Fruit fly (Drosophila melanogaster) whole organism, prepupa: ENCODE measurements around the gene par-6.

Experiments
- Blimp-1 ChIP-seq: fragments of 200-800 bp; sonication (Bioruptor generic); optimal IDR thresholded peaks from 3 replicates; lab custom pipeline; 2017; ENCODE audit warnings: missing biosample characterization, missing genetic modification characterization, mild to moderate bottlenecking, moderate library complexity, missing genetic modification reagents
- CG10631 ChIP-seq: fragments of 200-800 bp; sonication (Bioruptor generic); optimal IDR thresholded peaks from 2 replicates; lab custom pipeline; 2016; ENCODE audit warnings: missing biosample characterization, missing genetic modification characterization
- CG10669 ChIP-seq: fragments of 200-800 bp; sonication (Bioruptor generic); optimal IDR thresholded peaks from 3 replicates; lab custom pipeline; 2018; ENCODE audit warnings: missing biosample characterization, mild to moderate bottlenecking, missing genetic modification characterization, moderate library complexity
- CG11294 ChIP-seq: fragments of 200-800 bp; sonication (Bioruptor generic); IDR thresholded peaks from 2 replicates; pipeline ENCODE4 v1.3.6; 2022; ENCODE audit warnings: missing biosample characterization, missing genetic modification characterization
- CG11762 ChIP-seq: fragments of 200-800 bp; sonication (Bioruptor generic); optimal IDR thresholded peaks from 3 replicates; lab custom pipeline; 2016; ENCODE audit warnings: missing biosample characterization, missing genetic modification characterization; ENCODE audit not compliant: insufficient read depth
- CG15336 ChIP-seq: fragments of 200-800 bp; sonication (Bioruptor generic); IDR thresholded peaks from 2 replicates; pipeline ENCODE4 v1.3.6; 2022; ENCODE audit warnings: missing biosample characterization, missing genetic modification characterization
- CG1621 ChIP-seq: fragments of 200-800 bp; sonication (Bioruptor generic); optimal IDR thresholded peaks from 3 replicates; lab custom pipeline; 2018; ENCODE audit warnings: missing biosample characterization, mild to moderate bottlenecking, missing genetic modification characterization
- CG3032 ChIP-seq: fragments of 200-800 bp; optimal IDR thresholded peaks from 2 replicates; lab custom pipeline; 2019; ENCODE audit warnings: missing biosample characterization, mild to moderate bottlenecking, missing genetic modification characterization, moderate library complexity
- CG31627 ChIP-seq: fragments of 200-800 bp; sonication (Bioruptor generic); optimal IDR thresholded peaks from 3 replicates; lab custom pipeline; 2016; ENCODE audit warnings: missing biosample characterization, missing genetic modification characterization
- CG34406 ChIP-seq: fragments of 200-800 bp; sonication (Bioruptor generic); optimal IDR thresholded peaks from 3 replicates; lab custom pipeline; 2016; ENCODE audit warnings: missing biosample characterization, missing genetic modification characterization
- CG4318 ChIP-seq: fragments of 200-800 bp; sonication (Bioruptor generic); optimal IDR thresholded peaks from 3 replicates; lab custom pipeline; 2017; ENCODE audit warnings: missing biosample characterization, mild to moderate bottlenecking, missing genetic modification characterization
- CG6163 ChIP-seq: fragments of 200-800 bp; sonication (Bioruptor generic); IDR thresholded peaks from 3 replicates; pipeline ENCODE4 v1.3.6; 2022; ENCODE audit warnings: missing biosample characterization, missing genetic modification characterization
- CG6276 ChIP-seq: fragments of 200-800 bp; sonication (Bioruptor generic); optimal IDR thresholded peaks from 2 replicates; lab custom pipeline; 2017; ENCODE audit warnings: missing biosample characterization, mild to moderate bottlenecking, missing genetic modification characterization
- CG6792 ChIP-seq: fragments of 200-800 bp; sonication (Bioruptor generic); optimal IDR thresholded peaks from 3 replicates; lab custom pipeline; 2016; ENCODE audit warnings: missing biosample characterization, missing genetic modification characterization
- CG6808 ChIP-seq: fragments of 200-800 bp; sonication (Bioruptor generic); optimal IDR thresholded peaks from 3 replicates; lab custom pipeline; 2017; ENCODE audit warnings: missing biosample characterization, missing genetic modification characterization, mild to moderate bottlenecking, moderate library complexity, missing genetic modification reagents
- CG7368 ChIP-seq: fragments of 200-800 bp; sonication (Bioruptor generic); optimal IDR thresholded peaks from 3 replicates; lab custom pipeline; 2016; ENCODE audit warnings: missing biosample characterization, missing genetic modification characterization
- CG8119 ChIP-seq: fragments of 200-800 bp; sonication (Bioruptor generic); IDR thresholded peaks from 3 replicates; pipeline ENCODE4 v1.3.6; 2022; ENCODE audit warnings: missing biosample characterization, missing genetic modification characterization
- CG8632 ChIP-seq: fragments of 200-800 bp; sonication (Bioruptor generic); optimal IDR thresholded peaks from 3 replicates; lab custom pipeline; 2016; ENCODE audit warnings: missing biosample characterization, missing genetic modification characterization
- Eip75B ChIP-seq: fragments of 200-800 bp; sonication (Bioruptor generic); optimal IDR thresholded peaks from 3 replicates; lab custom pipeline; 2016; ENCODE audit warnings: missing biosample characterization, missing genetic modification characterization
- Eip78C ChIP-seq: fragments of 200-800 bp; sonication (Bioruptor generic); peaks from one replicate; lab custom pipeline; 2016; ENCODE audit warnings: missing biosample characterization, missing genetic modification characterization
- Ets96B ChIP-seq: fragments of 200-800 bp; optimal IDR thresholded peaks from 2 replicates; lab custom pipeline; 2019; ENCODE audit warnings: missing biosample characterization, mild to moderate bottlenecking, missing genetic modification characterization, moderate library complexity
- Gug ChIP-seq: fragments of 200-800 bp; sonication (Bioruptor generic); IDR thresholded peaks from 2 replicates; pipeline ENCODE4 v1.3.6; 2022; ENCODE audit warnings: missing biosample characterization, missing genetic modification characterization
- Hr4 ChIP-seq: fragments of 200-800 bp; sonication (Bioruptor generic); optimal IDR thresholded peaks from 3 replicates; lab custom pipeline; 2016; ENCODE audit warnings: missing biosample characterization, missing genetic modification characterization
- Lpt ChIP-seq: fragments of 200-800 bp; sonication (Bioruptor generic); optimal IDR thresholded peaks from 3 replicates; lab custom pipeline; 2016; ENCODE audit warnings: missing biosample characterization, missing genetic modification characterization
- Met ChIP-seq: fragments of 200-800 bp; sonication (Bioruptor generic); optimal IDR thresholded peaks from 3 replicates; lab custom pipeline; 2016; ENCODE audit warnings: missing biosample characterization, missing genetic modification characterization
- OdsH ChIP-seq: fragments of 200-800 bp; sonication (Bioruptor generic); optimal IDR thresholded peaks from 3 replicates; lab custom pipeline; 2016; ENCODE audit warnings: missing biosample characterization, missing genetic modification characterization
- Smox ChIP-seq: fragments of 200-800 bp; sonication (Bioruptor generic); optimal IDR thresholded peaks from 3 replicates; lab custom pipeline; 2016; ENCODE audit warnings: missing biosample characterization, missing genetic modification characterization
- Sox102F ChIP-seq: fragments of 200-800 bp; sonication (Bioruptor generic); optimal IDR thresholded peaks from 2 replicates; lab custom pipeline; 2016; ENCODE audit warnings: missing biosample characterization, mild to moderate bottlenecking, missing genetic modification characterization
- Sox14 ChIP-seq: fragments of 200-800 bp; sonication (Bioruptor generic); optimal IDR thresholded peaks from 3 replicates; lab custom pipeline; 2016; ENCODE audit warnings: missing biosample characterization, missing genetic modification characterization
- achi ChIP-seq: fragments of 200-800 bp; sonication (Bioruptor generic); optimal IDR thresholded peaks from 3 replicates; lab custom pipeline; 2016; ENCODE audit warnings: missing biosample characterization, missing genetic modification characterization
- dac ChIP-seq: fragments of 200-800 bp; sonication (Bioruptor generic); optimal IDR thresholded peaks from 2 replicates; lab custom pipeline; 2017; ENCODE audit warnings: missing biosample characterization, mild to moderate bottlenecking, missing genetic modification characterization
- dsx ChIP-seq: fragments of 200-800 bp; optimal IDR thresholded peaks from 3 replicates; lab custom pipeline; 2019; ENCODE audit warnings: missing biosample characterization, mild to moderate bottlenecking, missing genetic modification characterization, moderate library complexity; ENCODE audit not compliant: poor library complexity, severe bottlenecking
- eg ChIP-seq: fragments of 200-800 bp; sonication (Bioruptor generic); IDR thresholded peaks from 3 replicates; pipeline ENCODE4 v1.3.6; 2022; ENCODE audit warnings: missing biosample characterization, missing genetic modification characterization
- esn ChIP-seq: fragments of 200-800 bp; sonication (Bioruptor generic); optimal IDR thresholded peaks from 2 replicates; lab custom pipeline; 2016; ENCODE audit warnings: missing biosample characterization, mild to moderate bottlenecking, missing genetic modification characterization, moderate library complexity
- fkh ChIP-seq: fragments of 200-800 bp; sonication (Bioruptor generic); optimal IDR thresholded peaks from 3 replicates; lab custom pipeline; 2017; ENCODE audit warnings: missing biosample characterization, mild to moderate bottlenecking, missing genetic modification characterization, moderate library complexity
- lz ChIP-seq: fragments of 200-800 bp; sonication (Bioruptor generic); optimal IDR thresholded peaks from 3 replicates; lab custom pipeline; 2016; ENCODE audit warnings: missing biosample characterization, missing genetic modification characterization
- pdm3 ChIP-seq: fragments of 200-800 bp; sonication (Bioruptor generic); optimal IDR thresholded peaks from 3 replicates; lab custom pipeline; 2016; ENCODE audit warnings: missing biosample characterization, missing genetic modification characterization
- salr ChIP-seq, 2 experiments: fragments of 200-800 bp; sonication (Bioruptor generic); optimal IDR thresholded peaks; 3 replicates each; lab custom pipeline; 2016 to 2018; ENCODE audit warnings: missing biosample characterization in 2 of 2, missing genetic modification characterization in 2 of 2, mild to moderate bottlenecking in 1 of 2
- spab ChIP-seq: fragments of 200-800 bp; sonication (Bioruptor generic); optimal IDR thresholded peaks from 2 replicates; lab custom pipeline; 2017; ENCODE audit warnings: missing biosample characterization, mild to moderate bottlenecking, missing genetic modification characterization, missing genetic modification reagents
- ss ChIP-seq, 2 experiments: fragments of 200-800 bp; sonication (Bioruptor generic); optimal IDR thresholded peaks; 2 replicates in 1 of 2; 3 replicates in 1 of 2; lab custom pipeline; 2017 to 2018; ENCODE audit warnings: mild to moderate bottlenecking in 2 of 2, missing biosample characterization in 2 of 2, missing genetic modification characterization in 2 of 2, moderate library complexity in 1 of 2
- svp ChIP-seq: fragments of 200-800 bp; sonication (Bioruptor generic); peaks from one replicate; lab custom pipeline; 2016; ENCODE audit warnings: missing biosample characterization, missing genetic modification characterization
- vri ChIP-seq: fragments of 200-800 bp; sonication (Bioruptor generic); optimal IDR thresholded peaks from 3 replicates; lab custom pipeline; 2016; ENCODE audit warnings: missing biosample characterization, mild to moderate bottlenecking, missing genetic modification characterization

Gene par-6

DNA sequence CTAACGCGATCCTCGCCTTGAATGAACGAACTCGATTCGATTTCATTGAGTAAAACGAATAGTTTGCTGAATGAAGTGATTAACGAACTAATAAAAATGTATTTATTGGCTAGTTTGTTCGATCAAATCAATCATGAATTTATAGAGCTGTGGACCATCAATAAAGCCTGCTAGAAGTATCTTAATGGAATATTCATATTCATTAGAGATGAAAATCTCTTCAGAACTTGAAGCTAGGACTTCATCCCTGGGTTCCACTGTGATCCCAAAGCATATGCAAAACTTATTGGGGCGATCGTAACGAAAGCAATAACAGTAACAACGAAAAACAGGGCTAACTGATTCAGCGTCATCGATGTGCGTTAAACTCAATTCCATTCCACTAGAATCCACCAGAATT lies 5.9 kb upstream of the par-6 start (continued):
- TF ChIP-seq CG11294 (GFP tag; lab: Robert Waterston, UW) = no peak
- no peak for TF ChIP-seq Smox
- TF ChIP-seq svp (GFP tag; lab: Kevin White, UChicago) = peak; percentile 50
- no peak for TF ChIP-seq CG6792 (GFP tag; lab: Kevin White, UChicago)
- TF ChIP-seq CG6808 (GFP tag; lab: Kevin White, UChicago) = no peak
- no peak for TF ChIP-seq Sox102F (GFP tag; lab: Kevin White, UChicago)
- no peak for TF ChIP-seq Sox14 (GFP tag; lab: Kevin White, UChicago)
- TF ChIP-seq CG8119 = no peak
- no peak for TF ChIP-seq Eip75B (GFP tag; lab: Kevin White, UChicago)
- peak; percentile 16 for TF ChIP-seq CG31627

DNA sequence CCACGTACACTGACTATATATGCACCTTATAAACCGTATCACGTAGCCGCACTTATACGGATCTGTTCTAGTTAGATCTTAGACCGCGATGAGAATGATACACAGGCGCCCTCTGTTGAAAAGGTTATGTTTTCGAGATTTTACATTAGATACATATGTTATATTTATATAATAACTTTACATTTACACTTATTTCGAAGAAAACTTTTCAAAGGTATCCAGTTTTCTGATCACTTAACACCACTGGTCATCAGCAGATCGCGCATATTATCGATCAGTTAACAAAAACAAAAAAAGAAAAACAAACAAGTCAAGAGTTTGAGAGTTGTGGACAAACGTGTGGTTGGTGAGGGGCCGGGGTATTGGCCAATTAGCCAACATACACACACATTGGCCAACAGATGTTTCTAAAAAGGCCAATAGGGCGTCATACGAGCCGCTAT lies 5.4 kb upstream of the par-6 start:
- TF ChIP-seq fkh (GFP tag; lab: Kevin White, UChicago) = peak; percentile 24
- TF ChIP-seq svp (GFP tag; lab: Kevin White, UChicago) = peak; percentile 47
- TF ChIP-seq spab = no peak

DNA sequence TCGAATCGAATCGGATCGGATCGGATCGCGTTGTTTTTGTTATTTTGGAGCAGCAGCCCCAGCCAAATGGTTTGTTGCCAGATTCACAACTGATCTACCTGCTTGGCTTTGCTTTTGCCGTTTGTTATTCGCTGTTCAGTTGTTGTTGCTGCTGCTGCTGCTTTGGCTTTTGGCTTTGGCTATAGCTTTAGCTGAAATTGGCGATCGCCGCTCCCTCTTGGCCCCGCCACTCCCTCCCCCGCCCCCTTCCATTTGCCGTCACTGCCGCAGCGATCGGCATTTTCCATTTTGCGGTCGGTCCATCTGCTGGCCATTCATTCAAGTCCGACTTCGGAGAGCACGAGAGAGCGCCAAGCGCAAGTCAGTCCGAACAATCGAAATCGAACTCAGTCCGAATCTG lies 4.7 kb upstream of the par-6 start, which contains the start of gene chas:
Gene chas (minus strand): TSS at position 295 of the 400 bp plus-strand sequence.
- TF ChIP-seq CG7368 (GFP tag; lab: Kevin White, UChicago) (no peak), Sox14 (GFP tag; lab: Kevin White, UChicago) (no peak), Blimp-1 (no peak), Met (GFP tag; lab: Kevin White, UChicago) (no peak), dac (GFP tag; lab: Kevin White, UChicago) (no peak), CG8632 (no peak), ss (GFP tag; optimal IDR thresholded peaks at IDR 0.05; lab: Kevin White, UChicago) (no peak), Smox (no peak), svp (GFP tag; lab: Kevin White, UChicago) (no peak), vri (GFP tag; lab: Kevin White, UChicago) (no peak), Eip75B (GFP tag; lab: Kevin White, UChicago) (no peak), eg (GFP tag; lab: Robert Waterston, UW) (no peak), Sox102F (GFP tag; lab: Kevin White, UChicago) (no peak), Eip78C (GFP tag; lab: Kevin White, UChicago) (no peak), CG3032 (tag; lab: Kevin White, UChicago) (no peak), lz (no peak)

DNA sequence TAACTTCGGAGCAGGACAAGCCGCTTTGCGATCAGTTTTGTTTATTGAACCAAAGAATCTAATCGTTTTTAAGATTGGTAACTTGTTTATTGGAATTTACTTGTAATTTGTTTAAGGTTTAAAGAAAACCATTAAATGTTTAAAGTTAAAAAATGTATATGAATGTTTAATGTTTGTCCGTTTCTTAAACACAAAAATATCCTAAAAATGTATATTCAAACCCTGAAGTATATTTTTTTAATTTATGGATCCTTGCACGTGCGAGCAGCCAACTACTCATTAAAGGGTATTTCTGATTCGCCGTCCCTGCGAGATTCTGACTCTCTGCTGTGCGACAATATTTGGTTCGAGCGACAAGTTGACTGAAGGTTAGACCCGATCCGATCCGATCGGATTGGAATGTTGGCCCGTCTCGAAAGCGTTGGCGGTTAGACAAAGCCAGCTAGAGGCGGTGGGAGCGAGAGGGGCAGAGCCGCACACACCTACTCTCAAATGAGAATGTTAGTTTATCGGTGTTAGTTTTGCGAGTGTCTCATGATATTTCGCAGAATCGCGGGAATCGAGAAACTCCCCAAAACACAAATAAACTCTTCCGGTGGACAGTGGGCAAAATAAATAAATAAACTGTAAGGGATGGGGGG lies 4.2 kb upstream of the par-6 start:
- TF ChIP-seq Eip78C (GFP tag; lab: Kevin White, UChicago) (peak; percentile 98), lz (peak; percentile 93), CG3032 (tag; lab: Kevin White, UChicago) (peak; percentile 87), ss (GFP tag; optimal IDR thresholded peaks at IDR 0.05; lab: Kevin White, UChicago) (peak; percentile 89 to 92), CG10669 (GFP tag; lab: Kevin White, UChicago) (peak; percentile 86), OdsH (GFP tag; lab: Kevin White, UChicago) (peak; percentile 87), CG6276 (GFP tag; lab: Kevin White, UChicago) (peak; percentile 92), vri (GFP tag; lab: Kevin White, UChicago) (peak; percentile 77), svp (GFP tag; lab: Kevin White, UChicago) (peak; percentile 97), CG8119 (peak; percentile 89), esn (GFP tag; lab: Kevin White, UChicago) (peak; percentile 94), achi (GFP tag; lab: Kevin White, UChicago) (peak; percentile 88), CG15336 (GFP tag; lab: Robert Waterston, UW) (peak; percentile 92), CG6163 (GFP tag; lab: Robert Waterston, UW) (peak; percentile 74; the same call in 2 of the 3 replicates), Sox14 (GFP tag; lab: Kevin White, UChicago) (peak; percentile 91), CG31627 (peak; percentile 88), Gug (GFP tag; lab: Robert Waterston, UW) (peak; percentile 56), Hr4 (GFP tag; lab: Kevin White, UChicago) (peak; percentile 89), Lpt (GFP tag; lab: Kevin White, UChicago) (peak; percentile 71), Blimp-1 (peak; percentile 80), Sox102F (GFP tag; lab: Kevin White, UChicago) (peak; percentile 92), Eip75B (GFP tag; lab: Kevin White, UChicago) (peak; percentile 89), dsx (GFP tag; lab: Kevin White, UChicago) (peak; percentile 79), CG4318 (GFP tag; lab: Kevin White, UChicago) (peak; percentile 84), pdm3 (GFP tag; lab: Kevin White, UChicago) (peak; percentile 92), CG34406 (GFP tag; lab: Kevin White, UChicago) (peak; percentile 86), salr (GFP tag; optimal IDR thresholded peaks at IDR 0.05; lab: Kevin White, UChicago) (peak; percentile 58 to 87), Ets96B (tag; lab: Kevin White, UChicago) (peak; percentile 83), CG10631 (GFP tag; lab: Kevin White, UChicago) (peak; percentile 87), CG11762 (GFP tag; lab: Kevin White, UChicago) (peak; percentile 79), CG1621 (tag; lab: Kevin White, UChicago) (peak; percentile 64), Met (GFP tag; lab: Kevin White, UChicago) (peak; percentile 93)
